Fruit fly (Drosophila melanogaster) whole organism, embryonic: ENCODE data around the gene capu.

Experiments used
- Antp ChIP-seq: fragments of 200-800 bp; sonication (Bioruptor generic); optimal IDR thresholded peaks from 3 replicates; lab custom pipeline; 2016; ENCODE audit warnings: missing biosample characterization, missing genetic modification characterization
- Atf3 ChIP-seq: fragments of 200-800 bp; sonication (Bioruptor generic); optimal IDR thresholded peaks from 3 replicates; lab custom pipeline; 2016; ENCODE audit warnings: missing biosample characterization, missing genetic modification characterization
- CG10321 ChIP-seq: fragments of 200-800 bp; sonication (Bioruptor generic); IDR thresholded peaks from 2 replicates; pipeline ENCODE4 v1.3.6; 2022; ENCODE audit warnings: missing biosample characterization, missing genetic modification characterization
- CG12659 ChIP-seq: fragments of 200-800 bp; sonication (Bioruptor generic); optimal IDR thresholded peaks from 3 replicates; lab custom pipeline; 2017; ENCODE audit warnings: mild to moderate bottlenecking, missing biosample characterization, missing genetic modification reagents, missing genetic modification characterization
- CG12744 ChIP-seq: fragments of 200-800 bp; sonication (Bioruptor generic); optimal IDR thresholded peaks from 2 replicates; lab custom pipeline; 2016; ENCODE audit warnings: missing biosample characterization, missing genetic modification characterization
- CG15011 ChIP-seq: fragments of 200-800 bp; sonication (Bioruptor generic); optimal IDR thresholded peaks from 3 replicates; lab custom pipeline; 2018; ENCODE audit warnings: missing biosample characterization, mild to moderate bottlenecking, missing genetic modification characterization
- CG15514 ChIP-seq: fragments of 200-800 bp; sonication (Bioruptor generic); optimal IDR thresholded peaks from 3 replicates; lab custom pipeline; 2017; ENCODE audit warnings: missing biosample characterization, missing genetic modification characterization, mild to moderate bottlenecking, moderate library complexity, missing genetic modification reagents
- CG1603 ChIP-seq: fragments of 200-800 bp; sonication (Bioruptor generic); optimal IDR thresholded peaks from 2 replicates; lab custom pipeline; 2019; ENCODE audit warnings: missing biosample characterization, mild to moderate bottlenecking, missing genetic modification characterization, moderate library complexity
- CG16813 ChIP-seq: fragments of 200-800 bp; sonication (Bioruptor generic); IDR thresholded peaks from 3 replicates; pipeline ENCODE4 v1.3.6; 2022; ENCODE audit warnings: missing biosample characterization, missing genetic modification characterization; ENCODE audit not compliant: partially characterized antibody
- CG17186 ChIP-seq: fragments of 200-800 bp; sonication (Bioruptor generic); optimal IDR thresholded peaks from 3 replicates; lab custom pipeline; 2017; ENCODE audit warnings: missing biosample characterization, missing genetic modification reagents, missing genetic modification characterization
- CG2116 ChIP-seq: fragments of 200-800 bp; sonication (Bioruptor generic); optimal IDR thresholded peaks from 3 replicates; lab custom pipeline; 2018; ENCODE audit warnings: missing biosample characterization, mild to moderate bottlenecking, missing genetic modification characterization
- CG2120 ChIP-seq: fragments of 200-800 bp; sonication (Bioruptor generic); optimal IDR thresholded peaks from 3 replicates; lab custom pipeline; 2016; ENCODE audit warnings: missing biosample characterization, missing genetic modification characterization
- CG2129 ChIP-seq: fragments of 200-800 bp; sonication (Bioruptor generic); IDR thresholded peaks from 2 replicates; pipeline ENCODE4 v1.3.6; 2022; ENCODE audit warnings: missing biosample characterization, missing genetic modification characterization; ENCODE audit not compliant: partially characterized antibody
- CG2712 ChIP-seq: fragments of 200-800 bp; optimal IDR thresholded peaks from 3 replicates; lab custom pipeline; 2019; ENCODE audit warnings: missing biosample characterization, mild to moderate bottlenecking, missing genetic modification characterization, moderate library complexity
- CG31224 ChIP-seq: fragments of 200-800 bp; sonication (Bioruptor generic); IDR thresholded peaks from 2 replicates; pipeline ENCODE4 v1.3.6; 2022; ENCODE audit warnings: missing biosample characterization, missing genetic modification characterization
- CG42726 ChIP-seq: fragments of 200-800 bp; sonication (Bioruptor generic); IDR thresholded peaks from 2 replicates; pipeline ENCODE4 v1.3.6; 2022; ENCODE audit warnings: missing biosample characterization, missing genetic modification characterization; ENCODE audit not compliant: partially characterized antibody
- CG5953 ChIP-seq: fragments of 200-800 bp; sonication (Bioruptor generic); IDR thresholded peaks from 2 replicates; pipeline ENCODE4 v1.3.6; 2022; ENCODE audit warnings: missing biosample characterization, missing genetic modification characterization
- CG7745 ChIP-seq: fragments of 200-800 bp; sonication (Bioruptor generic); optimal IDR thresholded peaks from 2 replicates; lab custom pipeline; 2018; ENCODE audit warnings: missing biosample characterization, mild to moderate bottlenecking, missing genetic modification characterization, moderate library complexity
- CoRest ChIP-seq: fragments of 200-800 bp; sonication (Bioruptor generic); optimal IDR thresholded peaks from 3 replicates; lab custom pipeline; 2018; ENCODE audit warnings: missing biosample characterization, mild to moderate bottlenecking, missing genetic modification characterization, moderate library complexity
- Dfd ChIP-seq, 2 experiments: fragments of >200 bp; optimal IDR thresholded peaks; 2 replicates each; lab custom pipeline; 2017; ENCODE audit warnings: missing biosample characterization in 2 of 2, missing genetic modification characterization in 2 of 2
- Dp ChIP-seq: fragments of 200-800 bp; sonication (Bioruptor generic); optimal IDR thresholded peaks from 2 replicates; lab custom pipeline; 2018; ENCODE audit warnings: missing biosample characterization, mild to moderate bottlenecking, missing genetic modification characterization, moderate library complexity
- Ets97D ChIP-seq: fragments of 200-800 bp; sonication (Bioruptor generic); optimal IDR thresholded peaks from 3 replicates; lab custom pipeline; 2016; ENCODE audit warnings: missing biosample characterization, missing genetic modification characterization
- Fer1 ChIP-seq: fragments of 200-800 bp; sonication (Bioruptor generic); optimal IDR thresholded peaks from 2 replicates; lab custom pipeline; 2017; ENCODE audit warnings: missing biosample characterization, mild to moderate bottlenecking, missing genetic modification characterization
- Med ChIP-seq: fragments of 200-800 bp; sonication (Bioruptor generic); peaks from one replicate; lab custom pipeline; 2016; ENCODE audit warnings: missing biosample characterization, missing genetic modification characterization, mild to moderate bottlenecking, inconsistent platforms, moderate library complexity
- Opbp ChIP-seq: fragments of 200-800 bp; sonication (Bioruptor generic); IDR thresholded peaks from 3 replicates; pipeline ENCODE4 v1.3.6; 2022; ENCODE audit warnings: missing biosample characterization, missing genetic modification characterization; ENCODE audit not compliant: partially characterized antibody
- Poxn ChIP-seq: fragments of 200-800 bp; sonication (Bioruptor generic); IDR thresholded peaks from 2 replicates; pipeline ENCODE4 v1.3.6; 2022; ENCODE audit warnings: missing biosample characterization, missing genetic modification characterization
- Sin3A ChIP-seq: fragments of >200 bp; optimal IDR thresholded peaks from 2 replicates; lab custom pipeline; 2018
- Sry-δ ChIP-seq: fragments of 200-800 bp; sonication (Bioruptor generic); optimal IDR thresholded peaks from 2 replicates; lab custom pipeline; 2016; ENCODE audit warnings: missing biosample characterization, missing genetic modification characterization
- amos ChIP-seq: fragments of 200-800 bp; sonication (Bioruptor generic); IDR thresholded peaks from 2 replicates; pipeline ENCODE4 v1.3.6; 2022; ENCODE audit warnings: missing biosample characterization, missing genetic modification characterization; ENCODE audit not compliant: partially characterized antibody
- ara ChIP-seq: fragments of 200-800 bp; sonication (Bioruptor generic); IDR thresholded peaks from 2 replicates; pipeline ENCODE4 v1.3.6; 2022; ENCODE audit warnings: missing biosample characterization, missing genetic modification characterization
- bbx ChIP-seq: fragments of 200-800 bp; sonication (Bioruptor generic); IDR thresholded peaks from 2 replicates; pipeline ENCODE4 v1.3.6; 2022; ENCODE audit warnings: missing biosample characterization, missing genetic modification characterization; ENCODE audit not compliant: partially characterized antibody
- chinmo ChIP-seq: fragments of 200-800 bp; sonication (Bioruptor generic); IDR thresholded peaks from 4 replicates; pipeline ENCODE4 v1.3.6; 2022; ENCODE audit warnings: missing biosample characterization, missing genetic modification characterization; ENCODE audit not compliant: partially characterized antibody
- crp ChIP-seq, 2 experiments: fragments of 200-800 bp; sonication (Bioruptor generic); optimal IDR thresholded peaks; 2 replicates in 1 of 2; 3 replicates in 1 of 2; lab custom pipeline; 2017; ENCODE audit warnings: missing biosample characterization in 2 of 2, missing genetic modification characterization in 2 of 2, mild to moderate bottlenecking in 1 of 2, moderate library complexity in 1 of 2
- gfzf ChIP-seq: fragments of 200-800 bp; sonication (Bioruptor generic); optimal IDR thresholded peaks from 2 replicates; lab custom pipeline; 2016; ENCODE audit warnings: missing biosample characterization, mild to moderate bottlenecking, missing genetic modification characterization, moderate library complexity
- hb ChIP-seq: fragments of 200-800 bp; sonication (Bioruptor generic); IDR thresholded peaks from 3 replicates; pipeline ENCODE4 v1.3.6; 2022; ENCODE audit warnings: missing biosample characterization, missing genetic modification characterization; ENCODE audit not compliant: partially characterized antibody
- her ChIP-seq: fragments of 200-800 bp; sonication (Bioruptor generic); optimal IDR thresholded peaks from 2 replicates; lab custom pipeline; 2016; ENCODE audit warnings: missing biosample characterization, missing genetic modification characterization
- hth ChIP-seq: fragments of >200 bp; optimal IDR thresholded peaks from 2 replicates; lab custom pipeline; 2017; ENCODE audit warnings: inconsistent platforms
- jigr1 ChIP-seq: fragments of 200-800 bp; sonication (Bioruptor generic); IDR thresholded peaks from 3 replicates; pipeline ENCODE4 v1.3.6; 2022; ENCODE audit warnings: missing biosample characterization, missing genetic modification characterization
- nerfin-1 ChIP-seq: fragments of 200-800 bp; sonication (Bioruptor generic); optimal IDR thresholded peaks from 3 replicates; lab custom pipeline; 2019; ENCODE audit warnings: missing biosample characterization, mild to moderate bottlenecking, missing genetic modification characterization, moderate library complexity
- nmo ChIP-seq: fragments of 200-800 bp; sonication (Bioruptor generic); optimal IDR thresholded peaks from 2 replicates; lab custom pipeline; 2018; ENCODE audit warnings: missing biosample characterization, mild to moderate bottlenecking, missing genetic modification characterization, moderate library complexity
- onecut ChIP-seq: fragments of 200-800 bp; sonication (Bioruptor generic); IDR thresholded peaks from 2 replicates; pipeline ENCODE4 v1.3.6; 2022; ENCODE audit warnings: missing biosample characterization, missing genetic modification characterization
- repo ChIP-seq: fragments of 200-800 bp; sonication (Bioruptor generic); optimal IDR thresholded peaks from 2 replicates; lab custom pipeline; 2016; ENCODE audit warnings: missing biosample characterization, missing genetic modification characterization
- seq ChIP-seq: fragments of 200-800 bp; sonication (Bioruptor generic); IDR thresholded peaks from 2 replicates; pipeline ENCODE4 v1.3.6; 2022; ENCODE audit warnings: missing biosample characterization, missing genetic modification characterization
- tin ChIP-seq: fragments of 200-800 bp; sonication (Bioruptor generic); optimal IDR thresholded peaks from 3 replicates; lab custom pipeline; 2016; ENCODE audit warnings: missing biosample characterization, missing genetic modification characterization
- tna ChIP-seq: fragments of 200-800 bp; sonication (Bioruptor generic); IDR thresholded peaks from 2 replicates; pipeline ENCODE4 v1.3.6; 2022; ENCODE audit warnings: missing biosample characterization, missing genetic modification characterization; ENCODE audit not compliant: partially characterized antibody
- vnd ChIP-seq: fragments of 200-800 bp; sonication (Bioruptor generic); IDR thresholded peaks from 3 replicates; pipeline ENCODE4 v1.3.6; 2022; ENCODE audit warnings: missing biosample characterization, missing genetic modification characterization; ENCODE audit not compliant: partially characterized antibody
- zfh2 ChIP-seq: fragments of 200-800 bp; sonication (Bioruptor generic); optimal IDR thresholded peaks from 2 replicates; lab custom pipeline; 2016; ENCODE audit warnings: missing biosample characterization, missing genetic modification characterization

The capu gene

dm6 chr2L:3872283-3872682, 30.4 kb downstream of the capu start, which contains the start of gene CG31957 (continued):
- TF ChIP-seq tin (GFP tag; lab: Kevin White, UChicago) (peak; percentile 48), Ets97D (GFP tag; lab: Kevin White, UChicago) (peak; percentile 78), hth (lab: Kevin White, UChicago) (no peak), Antp (GFP tag; lab: Kevin White, UChicago) (peak; percentile 63), Dfd (GFP tag; optimal IDR thresholded peaks at IDR 0.05; lab: Kevin White, UChicago) (no peak), Poxn (GFP tag; lab: Robert Waterston, UW) (0 out of 2 replicates have a peak, but pooled peaks have one; percentile 18), CG15011 (no peak), CG7745 (tag; lab: Kevin White, UChicago) (no peak), her (peak; percentile 83), zfh2 (GFP tag; lab: Kevin White, UChicago) (peak; percentile 87), seq (GFP tag; lab: Robert Waterston, UW) (peak; percentile 29; the same call in 1 of the 2 replicates), crp (GFP tag; optimal IDR thresholded peaks at IDR 0.05; lab: Kevin White, UChicago) (peak; percentile 74 to 97), CG10321 (GFP tag; lab: Robert Waterston, UW) (0 out of 2 replicates have a peak, but pooled peaks have one; percentile 7)

- TF ChIP-seq chinmo (GFP tag; lab: Robert Waterston, UW) (peak; percentile 93; the same call in 3 of the 4 replicates), tna (GFP tag; lab: Robert Waterston, UW) (peak; percentile 97), gfzf (GFP tag; lab: Kevin White, UChicago) (peak; percentile 54), Atf3 (GFP tag; lab: Kevin White, UChicago) (no peak), nmo (peak; percentile 20), CG16813 (GFP tag; lab: Robert Waterston, UW) (peak; percentile 88), Sry-δ (GFP tag; lab: Kevin White, UChicago) (peak; percentile 67), CG12744 (GFP tag; lab: Kevin White, UChicago) (no peak), bbx (GFP tag; lab: Robert Waterston, UW) (peak; percentile 96), CG42726 (peak; percentile 60; the same call in 1 of the 2 replicates), Opbp (GFP tag; lab: Robert Waterston, UW) (peak; percentile 94), onecut (GFP tag; lab: Robert Waterston, UW) (peak; percentile 80), nerfin-1 (tag; lab: Kevin White, UChicago) (peak; percentile 93), vnd (GFP tag; lab: Robert Waterston, UW) (peak; percentile 89), CG17186 (peak; percentile 32), CG15514 (peak; percentile 16), amos (peak; percentile 79), her (peak; percentile 99), CG5953 (no peak), repo (GFP tag; lab: Kevin White, UChicago) (no peak), Sin3A (lab: Kevin White, UChicago) (peak; percentile 50), Dp (GFP tag; lab: Kevin White, UChicago) (peak; percentile 94), jigr1 (GFP tag; lab: Robert Waterston, UW) (no peak), hb (GFP tag; lab: Robert Waterston, UW) (peak; percentile 94), CG2712 (peak; percentile 23), CG2129 (GFP tag; lab: Robert Waterston, UW) (peak; percentile 48; the same call in 1 of the 2 replicates), ara (no peak), CoRest (tag; lab: Kevin White, UChicago) (peak; percentile 37), CG2116 (GFP tag; lab: Kevin White, UChicago) (peak; percentile 95), CG1603 (tag; lab: Kevin White, UChicago) (peak; percentile 55), Fer1 (GFP tag; lab: Kevin White, UChicago) (no peak), CG12659 (GFP tag; lab: Kevin White, UChicago) (peak; percentile 4), CG2120 (GFP tag; lab: Kevin White, UChicago) (no peak), CG31224 (GFP tag; lab: Robert Waterston, UW) (no peak), Med (GFP tag; lab: Kevin White, UChicago) (peak; percentile 29)
Observed at dm6 chr2L:3867474-3868082, 35.1 kb downstream of the capu start, which contains the start of gene Cep97. Gene Cep97 (plus strand): TSS chr2L:3867697.
